Fruit fly (Drosophila melanogaster) whole organism, wandering third instar larva: ENCODE measurements around the gene ssp.
A peak's percentile ranks its signal among the peaks of the same experiment; 100 is the strongest.

Source experiments
- Abd-B ChIP-seq: fragments of >200 bp; optimal IDR thresholded peaks from 2 replicates; lab custom pipeline; 2017; ENCODE audit warnings: missing biosample characterization, missing genetic modification characterization
- CG9705 ChIP-seq: fragments of 200-800 bp; sonication (Bioruptor generic); optimal IDR thresholded peaks from 2 replicates; lab custom pipeline; 2018; ENCODE audit warnings: missing biosample characterization, mild to moderate bottlenecking, missing genetic modification characterization
- Dif ChIP-seq: fragments of 200-275, 200-300 bp; sonication (Bioruptor generic); optimal IDR thresholded peaks from 2 replicates; lab custom pipeline; 2018; ENCODE audit warnings: missing biosample characterization, missing genetic modification characterization; ENCODE audit not compliant: partially characterized antibody
- HLH106 ChIP-seq: fragments of 200-800 bp; optimal IDR thresholded peaks from 3 replicates; lab custom pipeline; 2019; ENCODE audit warnings: missing biosample characterization, mild to moderate bottlenecking, missing genetic modification characterization, moderate library complexity
- Hr78 ChIP-seq: fragments of >200 bp; optimal IDR thresholded peaks from 2 replicates; lab custom pipeline; 2017; ENCODE audit warnings: missing biosample characterization, missing genetic modification characterization
- Myc ChIP-seq: fragments of >200 bp; optimal IDR thresholded peaks from 2 replicates; lab custom pipeline; 2017
- OdsH ChIP-seq: fragments of 200-800 bp; sonication (Bioruptor generic); optimal IDR thresholded peaks from 2 replicates; lab custom pipeline; 2016; ENCODE audit warnings: missing biosample characterization, mild to moderate bottlenecking, missing genetic modification characterization
- br ChIP-seq: fragments of 200-800 bp; sonication (Bioruptor generic); optimal IDR thresholded peaks from 2 replicates; lab custom pipeline; 2016; ENCODE audit warnings: missing biosample characterization, missing genetic modification characterization
- brk ChIP-seq: fragments of 200-800 bp; sonication (Bioruptor generic); optimal IDR thresholded peaks from 2 replicates; lab custom pipeline; 2016; ENCODE audit warnings: missing biosample characterization, mild to moderate bottlenecking, missing genetic modification characterization
- dmrt93B ChIP-seq: fragments of 200-800 bp; sonication (Bioruptor generic); optimal IDR thresholded peaks from 2 replicates; lab custom pipeline; 2018; ENCODE audit warnings: missing biosample characterization, mild to moderate bottlenecking, missing genetic modification characterization
- ey ChIP-seq: fragments of 200-800 bp; sonication (Bioruptor generic); optimal IDR thresholded peaks from 2 replicates; lab custom pipeline; 2016; ENCODE audit warnings: missing biosample characterization, missing genetic modification characterization
- h ChIP-seq: fragments of 200-800 bp; sonication (Bioruptor generic); optimal IDR thresholded peaks from 3 replicates; lab custom pipeline; 2016; ENCODE audit warnings: missing biosample characterization, mild to moderate bottlenecking, missing genetic modification characterization
- usp ChIP-seq: fragments of >200 bp; optimal IDR thresholded peaks from 2 replicates; lab custom pipeline; 2017; ENCODE audit warnings: missing biosample characterization, missing genetic modification characterization

- TF ChIP-seq Dif (GFP tag; lab: Kevin White, UChicago) (no peak), dmrt93B (GFP tag; lab: Kevin White, UChicago) (no peak), OdsH (GFP tag; lab: Kevin White, UChicago) (no peak), CG9705 (GFP tag; lab: Kevin White, UChicago) (no peak), h (peak; percentile 17), brk (GFP tag; lab: Kevin White, UChicago) (no peak), Hr78 (GFP tag; lab: Kevin White, UChicago) (no peak), HLH106 (tag; lab: Kevin White, UChicago) (no peak), ey (no peak), br (GFP tag; lab: Kevin White, UChicago) (no peak), usp (GFP tag; lab: Kevin White, UChicago) (no peak), Myc (no peak), Abd-B (GFP tag; lab: Kevin White, UChicago) (no peak)
Observed at dm6 chr3L:12073076-12073475, 45.0 kb upstream of the ssp start.
